Fruit fly (Drosophila melanogaster) whole organism, embryonic: ENCODE results near the gene Vsx1.

Source experiments
- Asciz ChIP-seq: fragments of 200-800 bp; sonication (Bioruptor generic); optimal IDR thresholded peaks from 2 replicates; lab custom pipeline; 2017; ENCODE audit warnings: missing biosample characterization, mild to moderate bottlenecking, missing genetic modification characterization, missing genetic modification reagents
- CG12744 ChIP-seq: fragments of 200-800 bp; sonication (Bioruptor generic); optimal IDR thresholded peaks from 2 replicates; lab custom pipeline; 2016; ENCODE audit warnings: missing biosample characterization, missing genetic modification characterization
- CG18599 ChIP-seq: fragments of 200-800 bp; sonication (Bioruptor generic); optimal IDR thresholded peaks from 3 replicates; lab custom pipeline; 2017; ENCODE audit warnings: missing biosample characterization, missing genetic modification characterization, mild to moderate bottlenecking, moderate library complexity, missing genetic modification reagents
- CG2199 ChIP-seq: fragments of 200-800 bp; sonication (Bioruptor generic); IDR thresholded peaks from 3 replicates; pipeline ENCODE4 v1.3.6; 2022; ENCODE audit warnings: missing biosample characterization, missing genetic modification characterization
- CG9932 ChIP-seq: fragments of 200-800 bp; sonication (Bioruptor generic); IDR thresholded peaks from 2 replicates; pipeline ENCODE4 v1.3.6; 2022; ENCODE audit warnings: missing biosample characterization, missing genetic modification characterization
- CoRest ChIP-seq: fragments of 200-800 bp; sonication (Bioruptor generic); optimal IDR thresholded peaks from 3 replicates; lab custom pipeline; 2018; ENCODE audit warnings: missing biosample characterization, mild to moderate bottlenecking, missing genetic modification characterization, moderate library complexity
- Neu2 ChIP-seq: fragments of 200-800 bp; sonication (Bioruptor generic); optimal IDR thresholded peaks from 3 replicates; lab custom pipeline; 2016; ENCODE audit warnings: missing biosample characterization, missing genetic modification characterization, borderline replicate concordance
- Nf-YA ChIP-seq: fragments of 200-800 bp; sonication (Bioruptor generic); IDR thresholded peaks from 2 replicates; pipeline ENCODE4 v1.3.6; 2022; ENCODE audit warnings: missing biosample characterization, missing genetic modification characterization
- cad ChIP-seq: fragments of >200 bp; optimal IDR thresholded peaks from 2 replicates; lab custom pipeline; 2017; ENCODE audit warnings: missing biosample characterization, missing genetic modification characterization
- her ChIP-seq: fragments of 200-800 bp; sonication (Bioruptor generic); optimal IDR thresholded peaks from 2 replicates; lab custom pipeline; 2016; ENCODE audit warnings: missing biosample characterization, missing genetic modification characterization
- toy ChIP-seq: fragments of 200-800 bp; sonication (Bioruptor generic); IDR thresholded peaks from 2 replicates; pipeline ENCODE4 v1.3.6; 2022; ENCODE audit warnings: missing biosample characterization, missing genetic modification characterization
- usp ChIP-seq: fragments of >200 bp; optimal IDR thresholded peaks from 2 replicates; lab custom pipeline; 2017; ENCODE audit warnings: missing biosample characterization, missing genetic modification characterization
- zfh1 ChIP-seq: fragments of 200-800 bp; sonication (Bioruptor generic); IDR thresholded peaks from 3 replicates; pipeline ENCODE4 v1.3.6; 2022; ENCODE audit warnings: missing biosample characterization, missing genetic modification characterization

dm6 chrX:5614367-5614766 lies 20.3 kb downstream of the Vsx1 start, which contains the start of gene CG34435:
- TF ChIP-seq toy (GFP tag; lab: Robert Waterston, UW) (no peak), zfh1 (GFP tag; lab: Robert Waterston, UW) (no peak), Nf-YA (no peak), her (GFP tag; lab: Kevin White, UChicago) (no peak), CoRest (tag; lab: Kevin White, UChicago) (no peak), Neu2 (GFP tag; lab: Kevin White, UChicago) (no peak), CG18599 (GFP tag; lab: Kevin White, UChicago) (no peak), Asciz (GFP tag; lab: Kevin White, UChicago) (no peak), cad (GFP tag; lab: Kevin White, UChicago) (no peak), CG2199 (GFP tag; lab: Robert Waterston, UW) (no peak), CG12744 (no peak), usp (GFP tag; lab: Kevin White, UChicago) (no peak), CG9932 (GFP tag; lab: Robert Waterston, UW) (no peak)
